Worm (Caenorhabditis elegans): Measurements from ENCODE around the gene F52E1.5.

- TF ChIP-seq nhr-25 (tag; optimal IDR thresholded peaks at IDR 0.05) (peak; percentile 9), nhr-12 (tag; optimal IDR thresholded peaks at IDR 0.05) (no peak), elt-1 (tag; optimal IDR thresholded peaks at IDR 0.05) (no peak), fkh-10 (GFP tag; optimal IDR thresholded peaks at IDR 0.05) (no peak), ceh-82 (tag; optimal IDR thresholded peaks at IDR 0.05) (no peak), zag-1 (tag; optimal IDR thresholded peaks at IDR 0.05) (no peak), nhr-237 (tag; optimal IDR thresholded peaks at IDR 0.05) (no peak), daf-12 (tag; optimal IDR thresholded peaks at IDR 0.05) (no peak), ZK546.5 (tag; optimal IDR thresholded peaks at IDR 0.05) (no peak), nhr-77 (tag; optimal IDR thresholded peaks at IDR 0.05) (no peak), mdl-1 (tag; optimal IDR thresholded peaks at IDR 0.05) (no peak)
These were observed 20.2 kb upstream of the F52E1.5 start, which contains the start of gene mpdu-1 for ce11 chrV:8359113-8359564.

All from whole organism, L3 larva.